Worm (Caenorhabditis elegans): ENCODE data around the gene Y39F10C.1.

DNA sequence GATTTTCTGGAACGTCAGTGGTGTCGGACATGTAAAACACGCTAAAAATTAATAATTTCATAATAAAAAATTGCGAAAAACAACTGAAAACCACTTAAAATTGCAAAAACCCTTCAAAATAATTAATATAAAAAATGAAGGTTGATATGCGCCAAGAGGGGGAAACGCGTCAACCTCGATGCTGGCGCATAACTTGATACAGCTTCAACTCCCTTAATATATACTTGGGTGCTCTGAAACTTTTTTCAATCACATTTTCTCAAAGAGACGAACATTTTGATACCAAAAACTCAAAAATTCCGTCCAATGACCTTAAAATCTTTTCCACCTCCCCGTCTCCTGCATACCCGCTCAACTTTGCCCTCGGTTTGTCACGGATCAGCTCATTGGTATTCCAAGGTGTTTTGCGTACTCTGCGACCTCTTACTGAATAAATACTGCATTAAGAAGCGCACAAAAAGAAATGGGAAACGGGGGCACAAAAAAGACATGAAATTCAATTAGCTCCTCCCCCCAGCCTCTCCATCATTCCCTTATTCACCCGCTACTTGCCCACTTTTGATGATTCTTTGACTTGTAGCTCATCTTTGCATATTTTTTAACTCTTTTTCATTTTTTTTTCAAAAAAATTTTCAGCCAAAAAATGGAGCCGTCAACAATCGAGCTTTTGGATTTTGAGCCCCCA lies 24.9 kb upstream of the Y39F10C.1 start, which contains the start of the genes K07E8.7 and frpr-14:
- no peak for TF ChIP-seq nhr-90 (tag; optimal IDR thresholded peaks at IDR 0.05)
- no peak for TF ChIP-seq him-1 (tag; optimal IDR thresholded peaks at IDR 0.05)
- no peak for TF ChIP-seq Y95B8A.8 (GFP tag; IDR thresholded peaks at IDR 0.05)
